Fruit fly (Drosophila melanogaster): Measurements from ENCODE around the gene subdued.

The subdued gene

DNA sequence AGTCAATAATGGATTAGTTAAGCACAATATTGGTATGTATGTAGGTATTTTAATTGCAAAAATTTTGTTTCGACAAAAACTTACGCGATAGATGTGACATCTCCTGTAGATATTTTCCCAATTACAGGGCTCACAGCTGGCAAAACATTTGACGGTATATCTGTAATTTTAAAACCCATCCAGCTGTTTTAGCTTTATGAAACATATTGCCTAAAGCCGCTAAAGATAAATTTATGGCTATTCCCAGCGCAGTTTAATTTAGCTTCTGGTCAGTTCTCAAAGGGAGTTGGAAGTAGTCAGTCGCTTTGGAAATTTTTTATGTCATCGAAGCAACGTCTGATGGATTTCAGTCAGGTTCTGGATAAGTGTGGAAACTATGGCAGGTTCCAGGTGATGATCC lies 42.2 kb downstream of the subdued start, which contains the start of gene CG7333:
Gene CG7333, plus strand, starts transcription at position 301 of the 400 bp plus-strand sequence.
- TF ChIP-seq ab (GFP tag; optimal IDR thresholded peaks at IDR 0.05) (no peak), gt (GFP tag; IDR thresholded peaks at IDR 0.05) (no peak), CG11456 (GFP tag; IDR thresholded peaks at IDR 0.05) (no peak), sr (GFP tag; IDR thresholded peaks at IDR 0.05) (no peak), Mes4 (GFP tag; optimal IDR thresholded peaks at IDR 0.05) (no peak), lov (optimal IDR thresholded peaks at IDR 0.05) (no peak), lov (GFP tag; IDR thresholded peaks at IDR 0.05) (no peak), ssp (GFP tag; IDR thresholded peaks at IDR 0.05) (no peak), Abd-B (GFP tag; optimal IDR thresholded peaks at IDR 0.05) (no peak), sima (GFP tag; optimal IDR thresholded peaks at IDR 0.05) (no peak), cwo (GFP tag; optimal IDR thresholded peaks at IDR 0.05) (no peak), hb (GFP tag; IDR thresholded peaks at IDR 0.05; ENCODE audit: partially characterized antibody) (no peak)

DNA sequence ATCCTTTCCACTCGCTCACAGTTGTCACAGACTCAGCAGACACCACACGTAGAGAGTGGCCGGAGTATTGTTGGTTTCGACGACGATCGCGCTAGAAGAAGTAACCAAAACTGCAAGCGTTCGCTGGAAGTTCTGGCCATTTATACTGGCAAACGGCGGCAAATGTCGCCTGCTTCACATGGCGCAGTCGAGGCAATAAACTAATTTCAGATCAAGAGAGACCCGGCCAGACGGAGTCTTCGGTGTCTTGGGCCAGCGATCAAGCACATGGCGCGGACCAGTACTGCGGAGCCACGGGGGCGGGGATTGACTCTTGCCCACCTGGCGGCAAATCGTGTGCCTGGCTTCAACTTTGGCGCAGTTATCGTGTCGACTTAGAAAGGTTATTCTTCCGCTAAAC lies 43.7 kb downstream of the subdued start, which contains the start of gene Cpr92A:
Gene Cpr92A, minus strand, starts transcription at position 101 of the 400 bp plus-strand sequence.
- TF ChIP-seq CG3407 (GFP tag; optimal IDR thresholded peaks at IDR 0.05), result no peak
- TF ChIP-seq chn (GFP tag; optimal IDR thresholded peaks at IDR 0.05), result no peak
- TF ChIP-seq CG6654 (GFP tag; optimal IDR thresholded peaks at IDR 0.05), result no peak
- TF ChIP-seq CG4424 (GFP tag; optimal IDR thresholded peaks at IDR 0.05), result no peak
- TF ChIP-seq tx (GFP tag; optimal IDR thresholded peaks at IDR 0.05), result no peak
- TF ChIP-seq CG13296 (GFP tag; optimal IDR thresholded peaks at IDR 0.05), result no peak
- TF ChIP-seq CG13287 (GFP tag; IDR thresholded peaks at IDR 0.05; ENCODE audit: partially characterized antibody), result no peak
- no peak for TF ChIP-seq CG13894 (tag; optimal IDR thresholded peaks at IDR 0.05)
- no peak for TF ChIP-seq tgo (GFP tag; IDR thresholded peaks at IDR 0.05)
- no peak for TF ChIP-seq D (optimal IDR thresholded peaks at IDR 0.05)
- no peak for TF ChIP-seq D (GFP tag; optimal IDR thresholded peaks at IDR 0.05)

DNA sequence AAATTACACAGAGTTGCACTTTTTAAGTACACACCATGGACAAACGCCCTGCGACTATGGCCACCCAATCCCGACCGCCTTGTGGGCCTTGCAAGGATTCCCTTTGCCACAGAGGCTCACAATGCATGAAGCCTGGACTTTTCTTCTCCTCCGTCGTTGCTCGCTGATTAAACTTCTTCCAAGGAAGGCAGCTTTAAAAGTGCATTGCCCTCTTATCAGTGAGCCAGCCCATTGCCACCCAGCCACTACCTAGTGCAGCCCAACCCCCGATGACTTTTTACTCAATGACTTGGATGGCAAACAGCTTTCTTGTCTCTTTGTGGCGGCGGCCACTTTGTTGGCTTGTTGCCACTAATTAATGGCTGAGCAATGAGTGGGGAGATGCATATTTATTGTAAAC lies 54.9 kb downstream of the subdued start:
- no peak for TF ChIP-seq CG16815 (GFP tag; optimal IDR thresholded peaks at IDR 0.05)
- no peak for TF ChIP-seq luna (GFP tag; optimal IDR thresholded peaks at IDR 0.05)
- no peak for TF ChIP-seq bowl (GFP tag; IDR thresholded peaks at IDR 0.05)
- TF ChIP-seq CG43689 (GFP tag; IDR thresholded peaks at IDR 0.05), result no peak
- TF ChIP-seq Vsx1 (GFP tag; optimal IDR thresholded peaks at IDR 0.05), result no peak
- TF ChIP-seq CG2202 (tag; optimal IDR thresholded peaks at IDR 0.05), result no peak
- TF ChIP-seq Fer3 (tag; optimal IDR thresholded peaks at IDR 0.05), result no peak
- no peak for TF ChIP-seq PHDP (tag; optimal IDR thresholded peaks at IDR 0.05)
- no peak for TF ChIP-seq nmo (GFP tag; optimal IDR thresholded peaks at IDR 0.05)
- TF ChIP-seq B-H2 (GFP tag; optimal IDR thresholded peaks at IDR 0.05), result no peak
- no peak for TF ChIP-seq btn (GFP tag; optimal IDR thresholded peaks at IDR 0.05)
- no peak for TF ChIP-seq ems (GFP tag; optimal IDR thresholded peaks at IDR 0.05)
- no peak for TF ChIP-seq gro (GFP tag; optimal IDR thresholded peaks at IDR 0.05)
- no peak for TF ChIP-seq ranshi (GFP tag; IDR thresholded peaks at IDR 0.05)
- no peak for TF ChIP-seq odd (GFP tag; optimal IDR thresholded peaks at IDR 0.05)
- no peak for TF ChIP-seq tll (GFP tag; optimal IDR thresholded peaks at IDR 0.05)
- TF ChIP-seq Lpt (GFP tag; optimal IDR thresholded peaks at IDR 0.05), result no peak
- no peak for TF ChIP-seq ara (GFP tag; IDR thresholded peaks at IDR 0.05)
- no peak for TF ChIP-seq CG10274 (GFP tag; optimal IDR thresholded peaks at IDR 0.05)
- TF ChIP-seq CG6791 (GFP tag; IDR thresholded peaks at IDR 0.05; ENCODE audit: partially characterized antibody), result no peak

Data from whole organism, embryonic.